Worm (Caenorhabditis elegans): ENCODE data around the gene somi-1.

DNA sequence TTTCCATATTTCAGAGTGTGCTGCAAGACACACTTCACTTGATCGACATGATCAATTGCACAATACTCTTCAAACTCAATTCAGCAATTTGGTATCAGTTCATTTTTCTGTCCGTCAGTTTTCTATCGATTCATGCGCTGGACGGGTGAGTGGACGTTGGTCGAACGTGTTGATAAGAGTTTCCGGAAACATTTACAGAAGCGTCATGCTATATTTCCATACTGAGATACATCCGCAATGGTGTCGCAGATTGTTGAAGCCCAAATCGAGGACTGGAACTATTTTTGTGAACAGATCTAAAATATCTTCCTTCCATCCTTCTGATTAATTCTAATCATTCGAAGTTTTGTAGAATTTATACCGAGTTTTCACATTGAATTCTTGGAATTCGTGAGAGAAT, 21.5 kb downstream of the somi-1 start:
- no peak for TF ChIP-seq dao-5 (tag; optimal IDR thresholded peaks at IDR 0.05)
- no peak for TF ChIP-seq him-1 (tag; optimal IDR thresholded peaks at IDR 0.05)
- no peak for TF ChIP-seq W03F9.2 (tag; optimal IDR thresholded peaks at IDR 0.05)
